Fruit fly (Drosophila melanogaster) S2 (cell line): ENCODE results near the gene CG17221.

Experiments used
- CG8478 ChIP-seq: fragments of >200 bp; optimal IDR thresholded peaks from 2 replicates; lab custom pipeline; 2018
- CTCF ChIP-seq, 2 experiments: fragments of >200 bp; optimal IDR thresholded peaks; 2 replicates each; lab custom pipeline; 2018

DNA sequence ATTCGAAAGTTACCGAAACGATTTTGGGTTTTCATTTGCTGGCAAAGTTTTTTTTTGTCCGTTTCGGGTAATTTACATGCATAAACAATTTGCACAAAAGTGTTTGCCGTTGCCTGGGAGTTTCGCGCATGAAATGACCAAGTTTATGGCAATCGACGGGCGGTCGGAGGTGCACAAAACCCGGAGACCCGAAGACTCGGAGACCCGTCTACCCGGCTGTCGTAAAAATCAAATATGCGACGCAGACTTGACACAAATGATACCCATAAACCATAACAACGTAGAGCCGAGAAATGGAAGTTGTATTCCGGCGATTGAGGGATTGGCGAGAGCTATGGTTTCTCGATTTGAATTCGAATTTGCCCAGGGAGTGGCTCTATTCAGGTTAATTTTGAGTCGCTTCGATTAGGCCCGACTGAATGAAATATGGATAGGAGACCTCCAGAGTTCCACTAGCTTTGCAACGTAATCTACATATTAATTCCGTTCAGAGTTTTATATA is 32.8 kb upstream of the CG17221 start:
- TF ChIP-seq CG8478 (lab: Kevin White, UChicago): no peak
- TF ChIP-seq CTCF (optimal IDR thresholded peaks at IDR 0.05; lab: Kevin White, UChicago): no peak
